Fruit fly (Drosophila melanogaster) whole organism, embryonic: ENCODE measurements around the gene CG12546.

Source experiments
- Antp ChIP-seq: fragments of 200-800 bp; sonication (Bioruptor generic); optimal IDR thresholded peaks from 3 replicates; lab custom pipeline; 2016; ENCODE audit warnings: missing biosample characterization, missing genetic modification characterization
- Bdp1 ChIP-seq: fragments of 200-800 bp; sonication (Bioruptor generic); optimal IDR thresholded peaks from 3 replicates; lab custom pipeline; 2016; ENCODE audit warnings: missing biosample characterization, missing genetic modification characterization
- Bgb ChIP-seq: fragments of 200-800 bp; sonication (Bioruptor generic); IDR thresholded peaks from 2 replicates; pipeline ENCODE4 v1.3.6; 2022; ENCODE audit warnings: missing biosample characterization, missing genetic modification characterization; ENCODE audit not compliant: partially characterized antibody
- CG10147 ChIP-seq: fragments of 200-800 bp; sonication (Bioruptor generic); optimal IDR thresholded peaks from 2 replicates; lab custom pipeline; 2019; ENCODE audit warnings: missing biosample characterization, mild to moderate bottlenecking, missing genetic modification characterization, moderate library complexity
- CG10209 ChIP-seq: fragments of 200-800 bp; sonication (Bioruptor generic); optimal IDR thresholded peaks from 3 replicates; lab custom pipeline; 2017; ENCODE audit warnings: missing biosample characterization, mild to moderate bottlenecking, missing genetic modification characterization, missing genetic modification reagents
- CG10274 ChIP-seq: fragments of 200-800 bp; sonication (Bioruptor generic); optimal IDR thresholded peaks from 3 replicates; lab custom pipeline; 2017; ENCODE audit warnings: missing biosample characterization, mild to moderate bottlenecking, missing genetic modification characterization
- CG10959 ChIP-seq: fragments of 200-800 bp; sonication (Bioruptor generic); IDR thresholded peaks from 2 replicates; pipeline ENCODE4 v1.3.6; 2022; ENCODE audit warnings: missing biosample characterization, missing genetic modification characterization
- CG11504 ChIP-seq: fragments of 200-800 bp; sonication (Bioruptor generic); optimal IDR thresholded peaks from 3 replicates; lab custom pipeline; 2019; ENCODE audit warnings: missing biosample characterization, mild to moderate bottlenecking, missing genetic modification characterization, moderate library complexity
- CG11723 ChIP-seq: fragments of 200-800 bp; sonication (Bioruptor generic); optimal IDR thresholded peaks from 2 replicates; lab custom pipeline; 2017; ENCODE audit warnings: missing biosample characterization, mild to moderate bottlenecking, missing genetic modification characterization
- CG12236 ChIP-seq: fragments of 200-800 bp; sonication (Bioruptor generic); optimal IDR thresholded peaks from 2 replicates; lab custom pipeline; 2016; ENCODE audit warnings: missing biosample characterization, missing genetic modification characterization
- CG12391 ChIP-seq: fragments of 200-800 bp; sonication (Bioruptor generic); optimal IDR thresholded peaks from 3 replicates; lab custom pipeline; 2018; ENCODE audit warnings: missing biosample characterization, mild to moderate bottlenecking, missing genetic modification characterization, moderate library complexity
- CG13287 ChIP-seq: fragments of 200-800 bp; sonication (Bioruptor generic); IDR thresholded peaks from 2 replicates; pipeline ENCODE4 v1.3.6; 2022; ENCODE audit warnings: missing biosample characterization, missing genetic modification characterization; ENCODE audit not compliant: partially characterized antibody
- CG13296 ChIP-seq: fragments of 200-800 bp; sonication (Bioruptor generic); optimal IDR thresholded peaks from 3 replicates; lab custom pipeline; 2018; ENCODE audit warnings: missing biosample characterization, mild to moderate bottlenecking, missing genetic modification characterization
- CG17568 ChIP-seq: fragments of 200-800 bp; sonication (Bioruptor generic); optimal IDR thresholded peaks from 2 replicates; lab custom pipeline; 2018; ENCODE audit warnings: missing biosample characterization, mild to moderate bottlenecking, missing genetic modification characterization, moderate library complexity
- CG2889 ChIP-seq: fragments of 200-800 bp; sonication (Bioruptor generic); IDR thresholded peaks from 3 replicates; pipeline ENCODE4 v1.3.6; 2022; ENCODE audit warnings: missing biosample characterization, missing genetic modification characterization
- CG3995 ChIP-seq: fragments of 200-800 bp; sonication (Bioruptor generic); optimal IDR thresholded peaks from 3 replicates; lab custom pipeline; 2016; ENCODE audit warnings: missing biosample characterization, missing genetic modification characterization
- CG4730 ChIP-seq: fragments of 200-800 bp; sonication (Bioruptor generic); IDR thresholded peaks from 2 replicates; pipeline ENCODE4 v1.3.6; 2022; ENCODE audit warnings: missing biosample characterization, missing genetic modification characterization
- CG7745 ChIP-seq: fragments of 200-800 bp; sonication (Bioruptor generic); optimal IDR thresholded peaks from 2 replicates; lab custom pipeline; 2018; ENCODE audit warnings: missing biosample characterization, mild to moderate bottlenecking, missing genetic modification characterization, moderate library complexity
- CG8478 ChIP-seq: fragments of >200 bp; optimal IDR thresholded peaks from 2 replicates; lab custom pipeline; 2018
- D19B ChIP-seq: fragments of 200-800 bp; sonication (Bioruptor generic); optimal IDR thresholded peaks from 2 replicates; lab custom pipeline; 2017; ENCODE audit warnings: missing biosample characterization, mild to moderate bottlenecking, missing genetic modification characterization
- Dip2 ChIP-seq: fragments of 200-800 bp; sonication (Bioruptor generic); IDR thresholded peaks from 2 replicates; pipeline ENCODE4 v1.3.6; 2022; ENCODE audit warnings: missing biosample characterization, missing genetic modification characterization
- Dip3 ChIP-seq: fragments of 200-800 bp; sonication (Bioruptor generic); optimal IDR thresholded peaks from 3 replicates; lab custom pipeline; 2016; ENCODE audit warnings: missing biosample characterization, missing genetic modification characterization
- MESR4 ChIP-seq: fragments of 200-800 bp; sonication (Bioruptor generic); optimal IDR thresholded peaks from 2 replicates; lab custom pipeline; 2018; ENCODE audit warnings: missing biosample characterization, mild to moderate bottlenecking, missing genetic modification characterization, moderate library complexity
- MTF-1 ChIP-seq: fragments of 200-800 bp; sonication (Bioruptor generic); optimal IDR thresholded peaks from 2 replicates; lab custom pipeline; 2018; ENCODE audit warnings: missing biosample characterization, mild to moderate bottlenecking, missing genetic modification characterization, borderline replicate concordance
- Med ChIP-seq: fragments of 200-800 bp; sonication (Bioruptor generic); peaks from one replicate; lab custom pipeline; 2016; ENCODE audit warnings: missing biosample characterization, missing genetic modification characterization, mild to moderate bottlenecking, inconsistent platforms, moderate library complexity
- Neu2 ChIP-seq: fragments of 200-800 bp; sonication (Bioruptor generic); optimal IDR thresholded peaks from 3 replicates; lab custom pipeline; 2016; ENCODE audit warnings: missing biosample characterization, missing genetic modification characterization, borderline replicate concordance
- Ptx1 ChIP-seq: fragments of 200-800 bp; sonication (Bioruptor generic); IDR thresholded peaks from 2 replicates; pipeline ENCODE4 v1.3.6; 2022; ENCODE audit warnings: missing biosample characterization, missing genetic modification characterization
- Sox100B ChIP-seq: fragments of 200-800 bp; sonication (Bioruptor generic); optimal IDR thresholded peaks from 3 replicates; lab custom pipeline; 2018; ENCODE audit warnings: missing biosample characterization, mild to moderate bottlenecking, missing genetic modification characterization
- Sry-δ ChIP-seq: fragments of 200-800 bp; sonication (Bioruptor generic); optimal IDR thresholded peaks from 2 replicates; lab custom pipeline; 2016; ENCODE audit warnings: missing biosample characterization, missing genetic modification characterization
- Ssrp ChIP-seq: fragments of 200-800 bp; sonication (Bioruptor generic); optimal IDR thresholded peaks from 2 replicates; lab custom pipeline; 2018; ENCODE audit warnings: missing biosample characterization, mild to moderate bottlenecking, missing genetic modification characterization, moderate library complexity
- Trl ChIP-seq, 3 experiments: fragments of >200 bp in 2 of 3; fragments of 200-800 bp in 1 of 3; sonication (Bioruptor generic) in 1 of 3; optimal IDR thresholded peaks; 2 replicates in 1 of 3; 3 replicates in 2 of 3; lab custom pipeline; 2016 to 2017; ENCODE audit warnings: missing biosample characterization in 1 of 3, missing genetic modification characterization in 1 of 3
- ase ChIP-seq: fragments of 200-800 bp; sonication (Bioruptor generic); IDR thresholded peaks from 3 replicates; pipeline ENCODE4 v1.3.6; 2022; ENCODE audit warnings: missing biosample characterization, missing genetic modification characterization
- bowl ChIP-seq: fragments of 200-800 bp; sonication (Bioruptor generic); IDR thresholded peaks from 2 replicates; pipeline ENCODE4 v1.3.6; 2022; ENCODE audit warnings: missing biosample characterization, missing genetic modification characterization
- br ChIP-seq: fragments of >200 bp; optimal IDR thresholded peaks from 2 replicates; lab custom pipeline; 2017
- croc ChIP-seq: fragments of 200-800 bp; sonication (Bioruptor generic); conservative IDR thresholded peaks from 3 replicates; pipeline ENCODE4 v1.3.6; 2022; ENCODE audit warnings: missing biosample characterization, missing genetic modification characterization
- crp ChIP-seq, 2 experiments: fragments of 200-800 bp; sonication (Bioruptor generic); optimal IDR thresholded peaks; 2 replicates in 1 of 2; 3 replicates in 1 of 2; lab custom pipeline; 2017; ENCODE audit warnings: missing biosample characterization in 2 of 2, missing genetic modification characterization in 2 of 2, mild to moderate bottlenecking in 1 of 2, moderate library complexity in 1 of 2
- dimm ChIP-seq: fragments of 200-800 bp; sonication (Bioruptor generic); IDR thresholded peaks from 2 replicates; pipeline ENCODE4 v1.3.6; 2022; ENCODE audit warnings: missing biosample characterization, missing genetic modification characterization
- eyg ChIP-seq: fragments of 200-800 bp; sonication (Bioruptor generic); optimal IDR thresholded peaks from 3 replicates; lab custom pipeline; 2016; ENCODE audit warnings: missing biosample characterization, missing genetic modification characterization
- fd96Cb ChIP-seq: fragments of 200-800 bp; sonication (Bioruptor generic); optimal IDR thresholded peaks from 2 replicates; lab custom pipeline; 2018; ENCODE audit warnings: missing biosample characterization, mild to moderate bottlenecking, missing genetic modification characterization, moderate library complexity
- hbn ChIP-seq: fragments of 200-800 bp; sonication (Bioruptor generic); IDR thresholded peaks from 2 replicates; pipeline ENCODE4 v1.3.6; 2022; ENCODE audit warnings: missing biosample characterization, missing genetic modification characterization; ENCODE audit not compliant: partially characterized antibody
- insv ChIP-seq, 2 experiments: fragments of 200-800 bp; sonication (Bioruptor generic); optimal IDR thresholded peaks; 3 replicates each; lab custom pipeline; 2016 to 2018; ENCODE audit warnings: missing biosample characterization in 2 of 2, missing genetic modification characterization in 2 of 2
- jigr1 ChIP-seq: fragments of 200-800 bp; sonication (Bioruptor generic); IDR thresholded peaks from 3 replicates; pipeline ENCODE4 v1.3.6; 2022; ENCODE audit warnings: missing biosample characterization, missing genetic modification characterization
- nerfin-2 ChIP-seq: fragments of 200-800 bp; sonication (Bioruptor generic); IDR thresholded peaks from 2 replicates; pipeline ENCODE4 v1.3.6; 2022; ENCODE audit warnings: missing biosample characterization, missing genetic modification characterization; ENCODE audit not compliant: partially characterized antibody
- odd ChIP-seq: fragments of 200-800 bp; sonication (Bioruptor generic); optimal IDR thresholded peaks from 2 replicates; lab custom pipeline; 2017; ENCODE audit warnings: missing biosample characterization, mild to moderate bottlenecking, missing genetic modification characterization
- pfk ChIP-seq: fragments of 200-800 bp; sonication (Bioruptor generic); optimal IDR thresholded peaks from 2 replicates; lab custom pipeline; 2018; ENCODE audit warnings: missing biosample characterization, mild to moderate bottlenecking, missing genetic modification characterization, moderate library complexity
- repo ChIP-seq: fragments of 200-800 bp; sonication (Bioruptor generic); optimal IDR thresholded peaks from 2 replicates; lab custom pipeline; 2016; ENCODE audit warnings: missing biosample characterization, missing genetic modification characterization
- stwl ChIP-seq: fragments of 200-800 bp; sonication (Bioruptor generic); optimal IDR thresholded peaks from 3 replicates; lab custom pipeline; 2018; ENCODE audit warnings: missing biosample characterization, mild to moderate bottlenecking, missing genetic modification characterization, moderate library complexity
- tap ChIP-seq: fragments of 200-800 bp; optimal IDR thresholded peaks from 3 replicates; lab custom pipeline; 2019; ENCODE audit warnings: missing biosample characterization, mild to moderate bottlenecking, missing genetic modification characterization, moderate library complexity
- trem ChIP-seq: fragments of 200-800 bp; optimal IDR thresholded peaks from 3 replicates; lab custom pipeline; 2019; ENCODE audit warnings: missing biosample characterization, mild to moderate bottlenecking, missing genetic modification characterization, moderate library complexity

CG12546 gene

DNA sequence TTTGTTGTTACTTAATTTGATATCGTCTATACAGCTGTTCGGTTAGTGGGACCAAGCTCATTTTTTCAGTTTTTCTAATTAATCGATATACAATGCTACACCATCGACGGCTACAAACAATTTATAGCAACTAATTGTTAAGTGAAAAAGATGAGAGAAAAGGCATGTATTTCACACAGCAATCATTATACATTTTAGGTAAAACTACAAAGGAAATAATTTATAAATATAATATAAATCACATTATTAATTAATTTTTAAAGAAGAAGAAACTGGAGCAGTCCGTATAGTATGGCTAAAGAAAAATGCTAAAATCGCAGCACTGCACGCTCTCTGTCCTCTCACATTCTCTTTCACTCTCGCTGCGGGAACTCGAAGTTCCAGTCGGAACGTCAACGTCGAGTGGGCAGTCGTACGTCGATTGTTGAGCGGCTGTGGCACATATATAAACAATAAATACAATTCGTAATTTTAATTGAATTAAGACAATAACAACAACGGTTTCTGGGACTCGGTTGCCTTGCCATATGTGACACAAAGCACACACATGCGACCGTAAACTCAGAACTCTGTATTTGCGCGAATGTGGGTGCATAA lies 34.2 kb upstream of the CG12546 start, which contains the start of the genes CG14450 and CG11367 (continued):
- peak; percentile 86 to 91 for TF ChIP-seq Trl (optimal IDR thresholded peaks at IDR 0.05; lab: Kevin White, UChicago)
- TF ChIP-seq Trl (GFP tag; optimal IDR thresholded peaks at IDR 0.05; lab: Kevin White, UChicago), result peak; percentile 0
- peak; percentile 25 for TF ChIP-seq Sry-δ (GFP tag; lab: Kevin White, UChicago)
- no peak for TF ChIP-seq CG2889 (GFP tag; lab: Robert Waterston, UW)
- 0 out of 2 replicates have a peak, but pooled peaks have one; percentile 33 for TF ChIP-seq nerfin-2 (GFP tag; lab: Robert Waterston, UW)
- no peak for TF ChIP-seq CG12236
- peak; percentile 79 for TF ChIP-seq CG13287 (GFP tag; lab: Robert Waterston, UW)
- no peak for TF ChIP-seq br (lab: Kevin White, UChicago)
- no peak for TF ChIP-seq eyg (GFP tag; lab: Kevin White, UChicago)
- TF ChIP-seq Dip3 (GFP tag; lab: Kevin White, UChicago), result no peak
- TF ChIP-seq insv (GFP tag; optimal IDR thresholded peaks at IDR 0.05; lab: Kevin White, UChicago), result peak in 1 of 2 experiments; percentile 80
- TF ChIP-seq jigr1, result no peak; the same call in 2 of the 3 replicates
- TF ChIP-seq CG11504 (tag; lab: Kevin White, UChicago), result no peak
- no peak for TF ChIP-seq dimm (GFP tag; lab: Robert Waterston, UW)
- no peak for TF ChIP-seq ase
- peak; percentile 19 for TF ChIP-seq tap (tag; lab: Kevin White, UChicago)
- TF ChIP-seq CG13296 (GFP tag; lab: Kevin White, UChicago), result peak; percentile 20
- no peak for TF ChIP-seq Bdp1
- TF ChIP-seq D19B (GFP tag; lab: Kevin White, UChicago), result no peak
- no peak for TF ChIP-seq CG10274
- peak; percentile 3 for TF ChIP-seq pfk
- peak; percentile 39 for TF ChIP-seq Sox100B (GFP tag; lab: Kevin White, UChicago)
- TF ChIP-seq stwl (tag; lab: Kevin White, UChicago), result peak; percentile 51
- TF ChIP-seq Med (GFP tag; lab: Kevin White, UChicago), result peak; percentile 81
- no peak for TF ChIP-seq CG4730 (GFP tag; lab: Robert Waterston, UW)
- no peak for TF ChIP-seq repo
- peak; percentile 81 for TF ChIP-seq trem (tag; lab: Kevin White, UChicago)
- TF ChIP-seq crp (GFP tag; optimal IDR thresholded peaks at IDR 0.05; lab: Kevin White, UChicago), result peak; percentile 43 to 92
- no peak for TF ChIP-seq Ssrp (tag; lab: Kevin White, UChicago)
- peak; percentile 43 for TF ChIP-seq CG10147
- TF ChIP-seq fd96Cb, result no peak
- peak; percentile 7 for TF ChIP-seq CG11723
- TF ChIP-seq odd (GFP tag; lab: Kevin White, UChicago), result no peak
- peak; percentile 68 for TF ChIP-seq CG12391 (tag; lab: Kevin White, UChicago)
- no peak for TF ChIP-seq Antp (GFP tag; lab: Kevin White, UChicago)
- TF ChIP-seq MESR4, result peak; percentile 13
- no peak for TF ChIP-seq bowl (GFP tag; lab: Robert Waterston, UW)
- peak; percentile 52 for TF ChIP-seq CG17568 (GFP tag; lab: Kevin White, UChicago)
- TF ChIP-seq CG10209 (GFP tag; lab: Kevin White, UChicago), result peak; percentile 8
- no peak for TF ChIP-seq Bgb
- peak; percentile 86 for TF ChIP-seq CG3995
- no peak for TF ChIP-seq Dip2 (GFP tag; lab: Robert Waterston, UW)
- TF ChIP-seq CG7745, result no peak
- TF ChIP-seq MTF-1, result peak; percentile 31
- no peak for TF ChIP-seq Ptx1 (GFP tag; lab: Robert Waterston, UW)
- no peak for TF ChIP-seq Neu2 (GFP tag; lab: Kevin White, UChicago)
- no peak for TF ChIP-seq croc (GFP tag; lab: Robert Waterston, UW)
- TF ChIP-seq CG10959 (GFP tag; lab: Robert Waterston, UW), result no peak
- no peak for TF ChIP-seq CG8478 (lab: Kevin White, UChicago)
- peak; percentile 55; the same call in 1 of the 2 replicates for TF ChIP-seq hbn (GFP tag; lab: Robert Waterston, UW)
